Fruit fly (Drosophila melanogaster) whole organism, embryonic: Measurements from ENCODE around the gene Nct.

Source experiments
- Atf-2 ChIP-seq: fragments of 200-800 bp; sonication (Bioruptor generic); optimal IDR thresholded peaks from 2 replicates; lab custom pipeline; 2016; ENCODE audit warnings: missing biosample characterization, missing genetic modification characterization
- Atf6 ChIP-seq: fragments of 200-800 bp; sonication (Bioruptor generic); IDR thresholded peaks from 2 replicates; pipeline ENCODE4 v1.3.6; 2022; ENCODE audit warnings: missing biosample characterization, missing genetic modification characterization
- CG10147 ChIP-seq: fragments of 200-800 bp; sonication (Bioruptor generic); optimal IDR thresholded peaks from 2 replicates; lab custom pipeline; 2019; ENCODE audit warnings: missing biosample characterization, mild to moderate bottlenecking, missing genetic modification characterization, moderate library complexity
- CG11398 ChIP-seq: fragments of 200-800 bp; sonication (Bioruptor generic); optimal IDR thresholded peaks from 2 replicates; lab custom pipeline; 2016; ENCODE audit warnings: missing biosample characterization, missing genetic modification characterization
- CG12104 ChIP-seq: fragments of 200-800 bp; sonication (Bioruptor generic); optimal IDR thresholded peaks from 3 replicates; lab custom pipeline; 2016; ENCODE audit warnings: missing biosample characterization, missing genetic modification characterization
- CG12155 ChIP-seq: fragments of 200-800 bp; sonication (Bioruptor generic); optimal IDR thresholded peaks from 3 replicates; lab custom pipeline; 2016; ENCODE audit warnings: missing biosample characterization, missing genetic modification characterization
- CG13424 ChIP-seq: fragments of 200-800 bp; sonication (Bioruptor generic); optimal IDR thresholded peaks from 2 replicates; lab custom pipeline; 2019; ENCODE audit warnings: missing biosample characterization, mild to moderate bottlenecking, missing genetic modification characterization, moderate library complexity
- CG13894 ChIP-seq: fragments of 200-800 bp; sonication (Bioruptor generic); optimal IDR thresholded peaks from 3 replicates; lab custom pipeline; 2018; ENCODE audit warnings: missing biosample characterization, mild to moderate bottlenecking, missing genetic modification characterization, moderate library complexity
- CG14965 ChIP-seq: fragments of 200-800 bp; sonication (Bioruptor generic); optimal IDR thresholded peaks from 2 replicates; lab custom pipeline; 2016; ENCODE audit warnings: missing biosample characterization, missing genetic modification characterization, borderline replicate concordance
- CG15073 ChIP-seq: fragments of 200-800 bp; sonication (Bioruptor generic); optimal IDR thresholded peaks from 2 replicates; lab custom pipeline; 2016; ENCODE audit warnings: missing biosample characterization, missing genetic modification characterization
- CG1603 ChIP-seq: fragments of 200-800 bp; sonication (Bioruptor generic); optimal IDR thresholded peaks from 2 replicates; lab custom pipeline; 2019; ENCODE audit warnings: missing biosample characterization, mild to moderate bottlenecking, missing genetic modification characterization, moderate library complexity
- CG16813 ChIP-seq: fragments of 200-800 bp; sonication (Bioruptor generic); IDR thresholded peaks from 3 replicates; pipeline ENCODE4 v1.3.6; 2022; ENCODE audit warnings: missing biosample characterization, missing genetic modification characterization; ENCODE audit not compliant: partially characterized antibody
- CG17829 ChIP-seq: fragments of 200-800 bp; optimal IDR thresholded peaks from 2 replicates; lab custom pipeline; 2019; ENCODE audit warnings: missing biosample characterization, mild to moderate bottlenecking, missing genetic modification characterization, moderate library complexity
- CG2129 ChIP-seq: fragments of 200-800 bp; sonication (Bioruptor generic); IDR thresholded peaks from 2 replicates; pipeline ENCODE4 v1.3.6; 2022; ENCODE audit warnings: missing biosample characterization, missing genetic modification characterization; ENCODE audit not compliant: partially characterized antibody
- CG31365 ChIP-seq: fragments of 200-800 bp; sonication (Bioruptor generic); optimal IDR thresholded peaks from 2 replicates; lab custom pipeline; 2018; ENCODE audit warnings: missing biosample characterization, mild to moderate bottlenecking, missing genetic modification characterization
- CG3407 ChIP-seq: fragments of 200-800 bp; sonication (Bioruptor generic); optimal IDR thresholded peaks from 2 replicates; lab custom pipeline; 2018; ENCODE audit warnings: missing biosample characterization, mild to moderate bottlenecking, missing genetic modification characterization
- CG34224 ChIP-seq: fragments of 200-800 bp; sonication (Bioruptor generic); IDR thresholded peaks from 3 replicates; pipeline ENCODE4 v1.3.6; 2022; ENCODE audit warnings: missing biosample characterization, missing genetic modification characterization; ENCODE audit not compliant: partially characterized antibody
- CG4404 ChIP-seq: fragments of 200-800 bp; sonication (Bioruptor generic); IDR thresholded peaks from 2 replicates; pipeline ENCODE4 v1.3.6; 2022; ENCODE audit warnings: missing biosample characterization, missing genetic modification characterization
- CG6654 ChIP-seq: fragments of 200-800 bp; sonication (Bioruptor generic); optimal IDR thresholded peaks from 2 replicates; lab custom pipeline; 2017; ENCODE audit warnings: missing biosample characterization, mild to moderate bottlenecking, missing genetic modification characterization
- CG7786 ChIP-seq: fragments of 200-800 bp; sonication (Bioruptor generic); optimal IDR thresholded peaks from 2 replicates; lab custom pipeline; 2016; ENCODE audit warnings: missing biosample characterization, missing genetic modification characterization
- CG7839 ChIP-seq: fragments of 200-800 bp; sonication (Bioruptor generic); optimal IDR thresholded peaks from 3 replicates; lab custom pipeline; 2018; ENCODE audit warnings: missing biosample characterization, mild to moderate bottlenecking, missing genetic modification characterization, moderate library complexity
- CG8281 ChIP-seq: fragments of 200-800 bp; sonication (Bioruptor generic); optimal IDR thresholded peaks from 2 replicates; lab custom pipeline; 2018; ENCODE audit warnings: missing biosample characterization, mild to moderate bottlenecking, missing genetic modification characterization, moderate library complexity
- CG8765 ChIP-seq: fragments of 200-800 bp; sonication (Bioruptor generic); IDR thresholded peaks from 2 replicates; pipeline ENCODE4 v1.3.6; 2022; ENCODE audit warnings: missing biosample characterization, missing genetic modification characterization
- CoRest ChIP-seq: fragments of 200-800 bp; sonication (Bioruptor generic); optimal IDR thresholded peaks from 3 replicates; lab custom pipeline; 2018; ENCODE audit warnings: missing biosample characterization, mild to moderate bottlenecking, missing genetic modification characterization, moderate library complexity
- ERR ChIP-seq: fragments of 200-800 bp; sonication (Bioruptor generic); optimal IDR thresholded peaks from 2 replicates; lab custom pipeline; 2016; ENCODE audit warnings: missing biosample characterization, missing genetic modification characterization
- Fer2 ChIP-seq: fragments of 200-800 bp; sonication (Bioruptor generic); optimal IDR thresholded peaks from 2 replicates; lab custom pipeline; 2018; ENCODE audit warnings: missing biosample characterization, mild to moderate bottlenecking, missing genetic modification characterization, moderate library complexity
- HLH4C ChIP-seq: fragments of 200-800 bp; sonication (Bioruptor generic); IDR thresholded peaks from 3 replicates; pipeline ENCODE4 v1.3.6; 2022; ENCODE audit warnings: missing biosample characterization, missing genetic modification characterization; ENCODE audit not compliant: partially characterized antibody
- Hmr ChIP-seq: fragments of 200-800 bp; sonication (Bioruptor generic); optimal IDR thresholded peaks from 3 replicates; lab custom pipeline; 2017; ENCODE audit warnings: mild to moderate bottlenecking, missing biosample characterization, missing genetic modification reagents, missing genetic modification characterization
- Hmx ChIP-seq: fragments of 200-800 bp; sonication (Bioruptor generic); optimal IDR thresholded peaks from 2 replicates; lab custom pipeline; 2016; ENCODE audit warnings: missing biosample characterization, missing genetic modification characterization
- Jarid2 ChIP-seq: fragments of 200-800 bp; sonication (Bioruptor generic); optimal IDR thresholded peaks from 3 replicates; lab custom pipeline; 2017; ENCODE audit warnings: mild to moderate bottlenecking, missing biosample characterization, missing genetic modification reagents, missing genetic modification characterization
- Scr ChIP-seq: fragments of 200-800 bp; sonication (Bioruptor generic); IDR thresholded peaks from 2 replicates; pipeline ENCODE4 v1.3.6; 2022; ENCODE audit warnings: missing biosample characterization, missing genetic modification characterization; ENCODE audit not compliant: partially characterized antibody
- Xbp1 ChIP-seq: fragments of 200-800 bp; sonication (Bioruptor generic); optimal IDR thresholded peaks from 3 replicates; lab custom pipeline; 2016; ENCODE audit warnings: missing biosample characterization, mild to moderate bottlenecking, missing genetic modification characterization
- cato ChIP-seq: fragments of 200-800 bp; sonication (Bioruptor generic); optimal IDR thresholded peaks from 2 replicates; lab custom pipeline; 2016; ENCODE audit warnings: missing biosample characterization, missing genetic modification characterization, borderline replicate concordance
- chinmo ChIP-seq: fragments of 200-800 bp; sonication (Bioruptor generic); IDR thresholded peaks from 4 replicates; pipeline ENCODE4 v1.3.6; 2022; ENCODE audit warnings: missing biosample characterization, missing genetic modification characterization; ENCODE audit not compliant: partially characterized antibody
- dimm ChIP-seq: fragments of 200-800 bp; sonication (Bioruptor generic); IDR thresholded peaks from 2 replicates; pipeline ENCODE4 v1.3.6; 2022; ENCODE audit warnings: missing biosample characterization, missing genetic modification characterization
- en ChIP-seq: fragments of 200-800 bp; sonication (Bioruptor generic); optimal IDR thresholded peaks from 2 replicates; lab custom pipeline; 2016; ENCODE audit warnings: missing biosample characterization, missing genetic modification characterization
- eyg ChIP-seq: fragments of 200-800 bp; sonication (Bioruptor generic); optimal IDR thresholded peaks from 3 replicates; lab custom pipeline; 2016; ENCODE audit warnings: missing biosample characterization, missing genetic modification characterization
- fd102C ChIP-seq: fragments of 200-800 bp; sonication (Bioruptor generic); optimal IDR thresholded peaks from 2 replicates; lab custom pipeline; 2018; ENCODE audit warnings: missing biosample characterization, mild to moderate bottlenecking, missing genetic modification characterization, moderate library complexity
- jigr1 ChIP-seq: fragments of 200-800 bp; sonication (Bioruptor generic); IDR thresholded peaks from 3 replicates; pipeline ENCODE4 v1.3.6; 2022; ENCODE audit warnings: missing biosample characterization, missing genetic modification characterization
- ken ChIP-seq: fragments of 200-800 bp; sonication (Bioruptor generic); IDR thresholded peaks from 3 replicates; pipeline ENCODE4 v1.3.6; 2022; ENCODE audit warnings: missing biosample characterization, missing genetic modification characterization
- kni ChIP-seq: fragments of 200-800 bp; sonication (Bioruptor generic); optimal IDR thresholded peaks from 3 replicates; lab custom pipeline; 2017; ENCODE audit warnings: mild to moderate bottlenecking, missing biosample characterization, missing genetic modification reagents, missing genetic modification characterization
- lbe ChIP-seq: fragments of 200-800 bp; sonication (Bioruptor generic); optimal IDR thresholded peaks from 2 replicates; lab custom pipeline; 2016; ENCODE audit warnings: missing biosample characterization, mild to moderate bottlenecking, missing genetic modification characterization
- nom ChIP-seq: fragments of 200-800 bp; sonication (Bioruptor generic); optimal IDR thresholded peaks from 2 replicates; lab custom pipeline; 2017; ENCODE audit warnings: missing biosample characterization, missing genetic modification characterization, mild to moderate bottlenecking, moderate library complexity, missing genetic modification reagents
- otp ChIP-seq: fragments of 200-800 bp; sonication (Bioruptor generic); IDR thresholded peaks from 3 replicates; pipeline ENCODE4, ENCODE4 v1.3.6; 2022; ENCODE audit warnings: missing biosample characterization, missing genetic modification characterization
- pum ChIP-seq: fragments of 200-800 bp; sonication (Bioruptor generic); optimal IDR thresholded peaks from 2 replicates; lab custom pipeline; 2016; ENCODE audit warnings: missing biosample characterization, missing genetic modification characterization
- run ChIP-seq: fragments of 200-800 bp; sonication (Bioruptor generic); optimal IDR thresholded peaks from 3 replicates; lab custom pipeline; 2018; ENCODE audit warnings: missing biosample characterization, mild to moderate bottlenecking, missing genetic modification characterization
- scrt ChIP-seq: fragments of 200-800 bp; sonication (Bioruptor generic); optimal IDR thresholded peaks from 2 replicates; lab custom pipeline; 2018; ENCODE audit warnings: missing biosample characterization, mild to moderate bottlenecking, missing genetic modification characterization, moderate library complexity
- sqz ChIP-seq: fragments of 200-800 bp; sonication (Bioruptor generic); optimal IDR thresholded peaks from 3 replicates; lab custom pipeline; 2018; ENCODE audit warnings: missing biosample characterization, mild to moderate bottlenecking, missing genetic modification characterization
- tx ChIP-seq: fragments of 200-800 bp; sonication (Bioruptor generic); optimal IDR thresholded peaks from 2 replicates; lab custom pipeline; 2016; ENCODE audit warnings: missing biosample characterization, missing genetic modification characterization
- yki ChIP-seq: fragments of >200 bp; optimal IDR thresholded peaks from 3 replicates; lab custom pipeline; 2018

The Nct gene

DNA sequence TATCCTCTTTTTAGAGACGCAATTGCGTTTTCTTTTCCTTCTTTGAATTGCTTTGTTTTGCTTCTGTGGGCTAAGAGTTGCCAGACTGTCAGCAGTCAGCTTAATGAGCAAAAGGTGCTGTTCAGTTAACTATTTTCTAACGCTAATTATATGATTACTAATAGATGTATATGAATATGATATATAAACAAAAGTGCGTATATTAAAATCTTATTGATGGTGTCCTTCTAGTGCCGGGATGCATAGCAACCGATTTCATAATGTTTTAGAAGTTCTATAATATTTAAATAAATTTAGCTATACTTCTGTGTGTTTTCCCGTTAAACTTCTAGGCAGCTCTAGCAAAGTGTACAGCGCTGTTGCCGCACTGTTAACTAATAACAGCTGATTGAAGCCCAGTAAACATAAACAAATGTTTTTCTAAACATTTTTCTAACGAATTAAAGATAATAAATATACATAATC is 21.5 kb upstream of the Nct start, which contains the start of the genes Kaz and CG43273 (continued):
- TF ChIP-seq jigr1 (GFP tag; lab: Robert Waterston, UW) (no peak), Xbp1 (GFP tag; lab: Kevin White, UChicago) (peak; percentile 75), CG1603 (tag; lab: Kevin White, UChicago) (no peak), run (tag; lab: Kevin White, UChicago) (no peak), en (GFP tag; lab: Kevin White, UChicago) (no peak), lbe (GFP tag; lab: Kevin White, UChicago) (peak; percentile 32), tx (GFP tag; lab: Kevin White, UChicago) (no peak), ken (GFP tag; lab: Robert Waterston, UW) (peak; percentile 57; the same call in 2 of the 3 replicates), otp (GFP tag; lab: Robert Waterston, UW) (no peak), CG11398 (GFP tag; lab: Kevin White, UChicago) (no peak), CG7786 (GFP tag; lab: Kevin White, UChicago) (no peak), CG15073 (no peak), Atf6 (GFP tag; lab: Robert Waterston, UW) (no peak), CG13424 (tag; lab: Kevin White, UChicago) (peak; percentile 77), Scr (GFP tag; lab: Robert Waterston, UW) (peak; percentile 30; the same call in 1 of the 2 replicates), CG14965 (GFP tag; lab: Kevin White, UChicago) (no peak), CG34224 (GFP tag; lab: Robert Waterston, UW) (no peak), sqz (GFP tag; lab: Kevin White, UChicago) (no peak), Atf-2 (GFP tag; lab: Kevin White, UChicago) (no peak), CoRest (peak; percentile 79), CG4404 (GFP tag; lab: Robert Waterston, UW) (no peak), CG12104 (GFP tag; lab: Kevin White, UChicago) (peak; percentile 0), fd102C (no peak), CG7839 (tag; lab: Kevin White, UChicago) (no peak), pum (GFP tag; lab: Kevin White, UChicago) (peak; percentile 0), CG16813 (GFP tag; lab: Robert Waterston, UW) (no peak), nom (GFP tag; lab: Kevin White, UChicago) (no peak), CG3407 (no peak), Fer2 (peak; percentile 39), Hmr (GFP tag; lab: Kevin White, UChicago) (peak; percentile 42), HLH4C (GFP tag; lab: Robert Waterston, UW) (no peak), Hmx (GFP tag; lab: Kevin White, UChicago) (no peak), CG6654 (GFP tag; lab: Kevin White, UChicago) (no peak), CG8765 (GFP tag; lab: Robert Waterston, UW) (no peak), CG31365 (tag; lab: Kevin White, UChicago) (no peak), eyg (GFP tag; lab: Kevin White, UChicago) (no peak), CG12155 (GFP tag; lab: Kevin White, UChicago) (peak; percentile 61), CG10147 (no peak), chinmo (no peak), Jarid2 (GFP tag; lab: Kevin White, UChicago) (no peak), CG13894 (no peak), ERR (GFP tag; lab: Kevin White, UChicago) (no peak), dimm (GFP tag; lab: Robert Waterston, UW) (no peak), yki (lab: Kevin White, UChicago) (no peak), scrt (peak; percentile 42), kni (GFP tag; lab: Kevin White, UChicago) (no peak), CG17829 (peak; percentile 73), CG2129 (GFP tag; lab: Robert Waterston, UW) (no peak), cato (GFP tag; lab: Kevin White, UChicago) (peak; percentile 15), CG8281 (no peak)
